Fruit fly (Drosophila melanogaster): Measurements from ENCODE around the gene alphaCOP.

alphaCOP gene

dm6 chr3L:1647276-1647919, 2.4 kb upstream of the alphaCOP start, which contains the start of the genes CG17249 and Bro:
CG17249 (minus strand) TSS chr3L:1647464.
Bro (plus strand) TSS chr3L:1647869.
- TF ChIP-seq usp (GFP tag; optimal IDR thresholded peaks at IDR 0.05) (no peak), CG8478 (optimal IDR thresholded peaks at IDR 0.05) (no peak), pan (optimal IDR thresholded peaks at IDR 0.05) (no peak), EcR (GFP tag; optimal IDR thresholded peaks at IDR 0.05) (no peak), Dll (optimal IDR thresholded peaks at IDR 0.05) (no peak), psq (optimal IDR thresholded peaks at IDR 0.05) (no peak)

- TF ChIP-seq usp (GFP tag; optimal IDR thresholded peaks at IDR 0.05) = no peak
- no peak for TF ChIP-seq EcR (GFP tag; optimal IDR thresholded peaks at IDR 0.05)
- no peak for TF ChIP-seq pan (optimal IDR thresholded peaks at IDR 0.05)
- no peak for TF ChIP-seq Dll (optimal IDR thresholded peaks at IDR 0.05)
- TF ChIP-seq psq (optimal IDR thresholded peaks at IDR 0.05) = no peak
- no peak for TF ChIP-seq CG8478 (optimal IDR thresholded peaks at IDR 0.05)
Observed at dm6 chr3L:1639185-1639812, 5.7 kb downstream of the alphaCOP start, which contains the start of the genes Mettl2 and Bgb. Mettl2 (minus strand) TSS chr3L:1639235. Bgb (plus strand) TSS chr3L:1639711.

dm6 chr3L:1637652-1638051, 7.3 kb downstream of the alphaCOP start, which contains the start of gene nSyb:
nSyb (minus strand) TSS chr3L:1637752.
- no peak for TF ChIP-seq Dll (optimal IDR thresholded peaks at IDR 0.05)
- TF ChIP-seq pan (optimal IDR thresholded peaks at IDR 0.05) = no peak
- TF ChIP-seq usp (GFP tag; optimal IDR thresholded peaks at IDR 0.05) = no peak
- no peak for TF ChIP-seq psq (optimal IDR thresholded peaks at IDR 0.05)
- TF ChIP-seq CG8478 (optimal IDR thresholded peaks at IDR 0.05) = no peak
- TF ChIP-seq EcR (GFP tag; optimal IDR thresholded peaks at IDR 0.05) = no peak

- TF ChIP-seq usp (GFP tag; optimal IDR thresholded peaks at IDR 0.05) (no peak), pan (optimal IDR thresholded peaks at IDR 0.05) (no peak), psq (optimal IDR thresholded peaks at IDR 0.05) (no peak), Dll (optimal IDR thresholded peaks at IDR 0.05) (no peak), CG8478 (optimal IDR thresholded peaks at IDR 0.05) (no peak), EcR (GFP tag; optimal IDR thresholded peaks at IDR 0.05) (no peak)
Observed at dm6 chr3L:1636886-1637285, 8.1 kb downstream of the alphaCOP start.

dm6 chr3L:1629064-1629777, 15.8 kb downstream of the alphaCOP start, which contains the start of gene GC:
GC (minus strand) TSS chr3L:1629301.
- TF ChIP-seq Dll (optimal IDR thresholded peaks at IDR 0.05) (no peak), CG8478 (optimal IDR thresholded peaks at IDR 0.05) (no peak), pan (optimal IDR thresholded peaks at IDR 0.05) (no peak), EcR (GFP tag; optimal IDR thresholded peaks at IDR 0.05) (no peak), usp (GFP tag; optimal IDR thresholded peaks at IDR 0.05) (no peak), psq (optimal IDR thresholded peaks at IDR 0.05) (no peak)

- TF ChIP-seq psq (optimal IDR thresholded peaks at IDR 0.05) (no peak), EcR (GFP tag; optimal IDR thresholded peaks at IDR 0.05) (no peak), CG8478 (optimal IDR thresholded peaks at IDR 0.05) (no peak), pan (optimal IDR thresholded peaks at IDR 0.05) (no peak), usp (GFP tag; optimal IDR thresholded peaks at IDR 0.05) (no peak), Dll (optimal IDR thresholded peaks at IDR 0.05) (no peak)
Observed at dm6 chr3L:1628176-1628866, 16.7 kb downstream of the alphaCOP start, which contains the start of gene CG13928. CG13928 (minus strand) TSS chr3L:1628377.

dm6 chr3L:1626924-1627323, 18.1 kb downstream of the alphaCOP start:
- TF ChIP-seq CG8478 (optimal IDR thresholded peaks at IDR 0.05) = no peak
- TF ChIP-seq usp (GFP tag; optimal IDR thresholded peaks at IDR 0.05) = no peak

- no peak for TF ChIP-seq psq (optimal IDR thresholded peaks at IDR 0.05)
- TF ChIP-seq Dll (optimal IDR thresholded peaks at IDR 0.05) = no peak
- no peak for TF ChIP-seq pan (optimal IDR thresholded peaks at IDR 0.05)
- TF ChIP-seq usp (GFP tag; optimal IDR thresholded peaks at IDR 0.05) = no peak
- no peak for TF ChIP-seq CG8478 (optimal IDR thresholded peaks at IDR 0.05)
- TF ChIP-seq EcR (GFP tag; optimal IDR thresholded peaks at IDR 0.05) = no peak
Observed at dm6 chr3L:1618116-1618727, 26.8 kb downstream of the alphaCOP start, which contains the start of the genes CG13926, ABCB7 and CG33230. CG13926 (minus strand) TSS chr3L:1618158. ABCB7 (plus strand) TSS chr3L:1618414. CG33230 (plus strand) TSS chr3L:1618414.

- TF ChIP-seq Dll (optimal IDR thresholded peaks at IDR 0.05) (no peak), EcR (GFP tag; optimal IDR thresholded peaks at IDR 0.05) (no peak), psq (optimal IDR thresholded peaks at IDR 0.05) (no peak), CG8478 (optimal IDR thresholded peaks at IDR 0.05) (no peak), usp (GFP tag; optimal IDR thresholded peaks at IDR 0.05) (no peak), pan (optimal IDR thresholded peaks at IDR 0.05) (no peak)
Observed at dm6 chr3L:1615701-1616100, 29.3 kb downstream of the alphaCOP start, which contains the start of gene CG12105. CG12105 (minus strand) TSS chr3L:1615801.

dm6 chr3L:1614465-1615084, 30.4 kb downstream of the alphaCOP start:
- TF ChIP-seq psq (optimal IDR thresholded peaks at IDR 0.05) (no peak), usp (GFP tag; optimal IDR thresholded peaks at IDR 0.05) (no peak), CG8478 (optimal IDR thresholded peaks at IDR 0.05) (no peak), Dll (optimal IDR thresholded peaks at IDR 0.05) (no peak), pan (optimal IDR thresholded peaks at IDR 0.05) (no peak), EcR (GFP tag; optimal IDR thresholded peaks at IDR 0.05) (no peak)
